Worm (Caenorhabditis elegans): Measurements from ENCODE around the gene F21D5.6.

DNA sequence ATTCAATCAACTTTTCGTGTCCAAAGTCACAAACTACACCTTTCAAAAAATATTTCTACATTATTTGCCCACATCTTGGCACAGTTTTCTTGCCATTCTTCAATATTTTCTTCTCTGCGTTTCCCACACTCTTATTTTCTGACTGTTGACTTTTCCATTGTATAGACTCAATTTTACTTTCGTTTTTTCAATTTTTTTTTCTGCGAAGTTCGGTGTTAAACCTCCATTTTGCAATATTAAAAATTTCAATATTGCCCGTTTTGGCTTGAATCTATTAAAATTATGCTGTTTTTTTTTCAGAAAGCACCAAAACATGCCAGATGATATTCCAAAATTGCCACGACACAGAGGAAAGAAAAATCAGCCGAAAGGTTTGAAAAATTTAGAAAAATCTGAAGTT, 23.4 kb upstream of the F21D5.6 start, which contains the start of gene cdc-50.B:
- no peak for TF ChIP-seq him-1 (tag; optimal IDR thresholded peaks at IDR 0.05)
- no peak for TF ChIP-seq dao-5 (tag; optimal IDR thresholded peaks at IDR 0.05)
- no peak for TF ChIP-seq W03F9.2 (tag; optimal IDR thresholded peaks at IDR 0.05)

Measured in whole organism, L4/young adult.